Worm (Caenorhabditis elegans) whole organism, L1 larva: ENCODE data around the gene C08E3.15.
A peak's percentile ranks its signal among the peaks of the same experiment; 100 is the strongest.
"Not testable (repeated sequence)": the region's sequence is repeated elsewhere in the genome, so short reads cannot be mapped to it uniquely, and the experiment has no call there.

Source experiments
- Y116A8C.19 ChIP-seq: sonication (generic microtip); optimal IDR thresholded peaks from 2 replicates; lab custom pipeline; 2016; ENCODE audit warnings: missing compliant biosample characterization, missing genetic modification characterization, borderline replicate concordance
- aly-2 ChIP-seq: fragments of 150-350 bp; optimal IDR thresholded peaks from 2 replicates; lab custom pipeline; 2014; ENCODE audit warnings: missing biosample characterization, missing genetic modification characterization
- ama-1 ChIP-seq: fragments of 150-350 bp; optimal IDR thresholded peaks from 2 replicates; lab custom pipeline; 2014
- ceh-88 ChIP-seq: fragments of 200-800 bp; sonication (Bioruptor generic); IDR thresholded peaks from 2 replicates; pipeline ENCODE4 v1.3.6; 2022; ENCODE audit warnings: missing genetic modification characterization, missing compliant biosample characterization
- ceh-90 ChIP-seq: sonication (generic microtip); optimal IDR thresholded peaks from 2 replicates; lab custom pipeline; 2016; ENCODE audit warnings: missing genetic modification characterization, missing compliant biosample characterization
- dpl-1 ChIP-seq, 3 experiments: fragments of 150-350 bp in 2 of 3; sonication (generic microtip) in 1 of 3; optimal IDR thresholded peaks; 2 replicates each; lab custom pipeline; 2014 to 2017; ENCODE audit warnings: missing biosample characterization in 3 of 3, missing genetic modification characterization in 3 of 3, missing genetic modification reagents in 3 of 3
- efl-1 ChIP-seq, 4 experiments: fragments of 150-350 bp; optimal IDR thresholded peaks in 3 of 4; peaks in 1 of 4; 1 replicate in 1 of 4; 2 replicates in 3 of 4; lab custom pipeline; 2014; ENCODE audit warnings: missing biosample characterization in 2 of 4, missing genetic modification characterization in 2 of 4, missing genetic modification reagents in 2 of 4
- efl-3 ChIP-seq: fragments of 200-800 bp; sonication (Bioruptor generic); optimal IDR thresholded peaks from 2 replicates; lab custom pipeline; 2018; ENCODE audit warnings: mild to moderate bottlenecking, missing genetic modification characterization, missing compliant biosample characterization
- egl-13 ChIP-seq: sonication (generic microtip); optimal IDR thresholded peaks from 2 replicates; lab custom pipeline; 2016; ENCODE audit warnings: missing genotype, missing genetic modification reagents, missing genetic modification characterization, missing compliant biosample characterization
- egl-27 ChIP-seq, 2 experiments: fragments of 150-350 bp in 1 of 2; sonication (generic microtip); optimal IDR thresholded peaks; 3 replicates each; lab custom pipeline; 2017 to 2018; ENCODE audit warnings: missing biosample characterization in 2 of 2, missing genetic modification characterization in 2 of 2, missing genetic modification reagents in 2 of 2
- elt-2 ChIP-seq: sonication (generic microtip); optimal IDR thresholded peaks from 2 replicates; lab custom pipeline; 2016; ENCODE audit warnings: missing genetic modification characterization, mild to moderate bottlenecking, inconsistent platforms, missing compliant biosample characterization, missing genetic modification reagents
- elt-3 ChIP-seq, 6 experiments: fragments of 150-350 bp in 1 of 6; sonication (generic microtip); optimal IDR thresholded peaks; 2 replicates each; lab custom pipeline; 2017 to 2018; ENCODE audit warnings: missing biosample characterization in 6 of 6, missing genetic modification characterization in 6 of 6, inconsistent platforms in 1 of 6
- fkh-10 ChIP-seq: sonication (generic microtip); optimal IDR thresholded peaks from 2 replicates; lab custom pipeline; 2017; ENCODE audit warnings: missing biosample characterization, missing genetic modification reagents, missing genetic modification characterization
- fkh-4 ChIP-seq: sonication (generic microtip); optimal IDR thresholded peaks from 2 replicates; lab custom pipeline; 2016; ENCODE audit warnings: missing compliant biosample characterization, missing genetic modification characterization, borderline replicate concordance
- fkh-8 ChIP-seq: sonication (generic microtip); optimal IDR thresholded peaks from 2 replicates; lab custom pipeline; 2016; ENCODE audit warnings: mild to moderate bottlenecking, missing genetic modification characterization, missing compliant biosample characterization
- fos-1 ChIP-seq: fragments of 150-350 bp; optimal IDR thresholded peaks from 2 replicates; lab custom pipeline; 2014; ENCODE audit warnings: missing biosample characterization, missing genetic modification characterization
- grh-1 ChIP-seq: fragments of 200-800 bp; sonication (Bioruptor generic); IDR thresholded peaks from 2 replicates; pipeline ENCODE4 v1.3.6; 2022; ENCODE audit warnings: missing genetic modification reagents, missing genetic modification characterization, missing compliant biosample characterization
- irx-1 ChIP-seq: sonication (generic microtip); optimal IDR thresholded peaks from 2 replicates; lab custom pipeline; 2016; ENCODE audit warnings: missing genetic modification characterization, missing compliant biosample characterization
- jun-1 ChIP-seq: fragments of 150-350 bp; optimal IDR thresholded peaks from 2 replicates; lab custom pipeline; 2014; ENCODE audit warnings: missing biosample characterization, missing genetic modification reagents, missing genetic modification characterization
- lin-14 ChIP-seq: fragments of 200-800 bp; sonication (Bioruptor generic); optimal IDR thresholded peaks from 2 replicates; lab custom pipeline; 2018; ENCODE audit warnings: mild to moderate bottlenecking, missing genetic modification characterization, moderate library complexity, missing compliant biosample characterization
- lin-15B ChIP-seq: fragments of 150-350 bp; sonication (generic microtip); optimal IDR thresholded peaks from 3 replicates; lab custom pipeline; 2014; ENCODE audit warnings: missing biosample characterization, missing genetic modification characterization
- lin-35 ChIP-seq, 2 experiments: fragments of 150-350 bp; optimal IDR thresholded peaks; 2 replicates each; lab custom pipeline; 2014; ENCODE audit warnings: missing biosample characterization in 2 of 2, missing genetic modification characterization in 2 of 2, missing genetic modification reagents in 2 of 2
- mef-2 ChIP-seq: fragments of 150-350 bp; optimal IDR thresholded peaks from 2 replicates; lab custom pipeline; 2014; ENCODE audit warnings: missing biosample characterization, missing genetic modification characterization
- nhr-71 ChIP-seq: sonication (generic microtip); optimal IDR thresholded peaks from 2 replicates; lab custom pipeline; 2016; ENCODE audit warnings: mild to moderate bottlenecking, missing genetic modification characterization, moderate library complexity, missing compliant biosample characterization
- nhr-77 ChIP-seq: fragments of 150-350 bp; optimal IDR thresholded peaks from 2 replicates; lab custom pipeline; 2014; ENCODE audit warnings: missing biosample characterization, missing genetic modification characterization
- nhr-85 ChIP-seq: sonication (generic microtip); peaks from one replicate; lab custom pipeline; 2016; ENCODE audit warnings: missing genetic modification characterization, inconsistent platforms, missing compliant biosample characterization
- pag-3 ChIP-seq: sonication (generic microtip); optimal IDR thresholded peaks from 2 replicates; lab custom pipeline; 2017; ENCODE audit warnings: missing genetic modification characterization, mild to moderate bottlenecking, missing compliant biosample characterization, antibody characterized with exemption, borderline replicate concordance; ENCODE audit not compliant: insufficient read depth
- skn-1 ChIP-seq: fragments of 150-350 bp; optimal IDR thresholded peaks from 2 replicates; lab custom pipeline; 2014; ENCODE audit warnings: missing biosample characterization, missing genetic modification characterization
- snpc-4 ChIP-seq: fragments of 150-350 bp; optimal IDR thresholded peaks from 2 replicates; lab custom pipeline; 2014; ENCODE audit warnings: missing biosample characterization, missing genetic modification characterization
- unc-62 ChIP-seq: fragments of 150-350 bp; optimal IDR thresholded peaks from 2 replicates; lab custom pipeline; 2014; ENCODE audit warnings: missing biosample characterization, missing genetic modification reagents, missing genetic modification characterization
- unc-98 ChIP-seq: fragments of 200-800 bp; sonication (Bioruptor generic); IDR thresholded peaks from 2 replicates; pipeline ENCODE4 v1.3.6; 2022; ENCODE audit warnings: missing genetic modification characterization, missing compliant biosample characterization
- xbp-1 ChIP-seq: sonication (generic microtip); optimal IDR thresholded peaks from 2 replicates; lab custom pipeline; 2016; ENCODE audit warnings: missing genetic modification characterization, missing compliant biosample characterization
- zag-1 ChIP-seq: fragments of 150-350 bp; optimal IDR thresholded peaks from 2 replicates; lab custom pipeline; 2014; ENCODE audit warnings: missing biosample characterization, missing genetic modification characterization

The C08E3.15 gene

DNA sequence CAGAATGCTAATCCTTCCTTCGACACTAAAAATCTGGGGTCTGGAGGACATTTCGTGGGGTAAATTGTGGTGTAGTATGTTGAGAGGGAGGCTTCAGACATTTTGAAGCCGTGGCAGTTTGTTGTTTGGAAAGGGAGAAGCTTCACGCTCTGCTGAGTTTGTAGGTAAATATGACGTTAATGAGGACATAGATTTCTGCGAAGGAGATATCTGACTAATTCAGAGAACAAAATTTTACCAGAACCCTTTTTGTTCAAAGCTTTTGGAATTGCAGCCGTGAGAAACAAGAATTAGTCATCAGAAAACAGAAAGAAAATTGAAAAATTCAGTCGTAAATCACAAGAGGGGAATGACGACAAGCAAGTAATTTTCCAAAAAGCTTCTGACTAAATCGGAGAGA, 12.8 kb upstream of the C08E3.15 start, which contains the start of gene srh-72:
srh-72 (minus strand) TSS at position 101 of the 400 bp plus-strand sequence.
- TF ChIP-seq fkh-8 (tag; lab: Kevin White, UChicago): peak; percentile 62
- TF ChIP-seq ama-1 (lab: Kevin White, UChicago): no peak
- TF ChIP-seq unc-62: no peak
- TF ChIP-seq, all 84 proteins: peak for 1

ce11 chrII:1636392-1636791, 8.7 kb upstream of the C08E3.15 start, which contains the start of gene srg-20:
Gene srg-20 (plus strand): TSS chrII:1636692.
- not testable (repeated sequence) for TF ChIP-seq pag-3; snpc-4 (tag; lab: Kevin White, UChicago); fkh-10

ce11 chrII:1635969-1636368, 8.3 kb upstream of the C08E3.15 start:
- TF ChIP-seq aly-2: no peak
- peak; percentile 15 for TF ChIP-seq jun-1 (tag; lab: Kevin White, UChicago)
- peak; percentile 90 for TF ChIP-seq elt-2 (tag; lab: Kevin White, UChicago)

ce11 chrII:1633490-1633889, 5.8 kb upstream of the C08E3.15 start, which contains the start of gene C08E3.1:
Gene C08E3.1 (plus strand): TSS chrII:1633790.
- not testable (repeated sequence) for TF ChIP-seq irx-1 (tag; lab: Kevin White, UChicago); elt-3 (tag; optimal IDR thresholded peaks at IDR 0.05; lab: Kevin White, UChicago); nhr-77 (tag; lab: Kevin White, UChicago)

ce11 chrII:1632216-1632615, 4.5 kb upstream of the C08E3.15 start, which contains the start of gene C08E3.13:
Gene C08E3.13 (minus strand): TSS chrII:1632316.
- not testable (repeated sequence) for TF ChIP-seq efl-3; fos-1 (tag; lab: Kevin White, UChicago); lin-15B (tag; lab: Kevin White, UChicago)
- TF ChIP-seq, all 84 proteins: peak for 0; not testable (repeated sequence) for 84

DNA sequence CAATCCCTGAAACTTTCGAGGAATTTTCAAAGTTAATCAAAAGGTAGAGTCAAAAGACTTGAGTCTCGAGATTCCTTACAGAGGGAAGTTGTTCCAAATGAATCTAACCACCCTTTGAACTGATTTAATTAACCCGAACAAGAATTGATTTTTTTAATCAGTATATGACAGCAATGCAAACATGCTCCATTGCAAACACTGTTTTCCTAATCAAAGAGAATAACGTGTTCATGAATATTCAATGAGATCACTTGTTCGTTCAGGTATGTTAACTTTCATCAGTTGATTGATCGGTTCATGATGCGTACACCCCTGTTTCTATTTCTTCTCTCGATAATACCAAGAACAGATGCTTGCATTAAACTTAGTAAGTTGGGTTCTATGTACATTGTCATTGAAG, 2.0 kb downstream of the C08E3.15 start, which contains the start of gene C08E3.14:
C08E3.14 (plus strand) TSS at position 301 of the 400 bp plus-strand sequence.
- TF ChIP-seq efl-1 (optimal IDR thresholded peaks at IDR 0.05; lab: Kevin White, UChicago) (no peak), efl-1 (GFP tag; optimal IDR thresholded peaks at IDR 0.05 in 1 of 2; lab: Kevin White, UChicago) (peak in 1 of 2 experiments; percentile 84), irx-1 (tag; lab: Kevin White, UChicago) (no peak)

DNA sequence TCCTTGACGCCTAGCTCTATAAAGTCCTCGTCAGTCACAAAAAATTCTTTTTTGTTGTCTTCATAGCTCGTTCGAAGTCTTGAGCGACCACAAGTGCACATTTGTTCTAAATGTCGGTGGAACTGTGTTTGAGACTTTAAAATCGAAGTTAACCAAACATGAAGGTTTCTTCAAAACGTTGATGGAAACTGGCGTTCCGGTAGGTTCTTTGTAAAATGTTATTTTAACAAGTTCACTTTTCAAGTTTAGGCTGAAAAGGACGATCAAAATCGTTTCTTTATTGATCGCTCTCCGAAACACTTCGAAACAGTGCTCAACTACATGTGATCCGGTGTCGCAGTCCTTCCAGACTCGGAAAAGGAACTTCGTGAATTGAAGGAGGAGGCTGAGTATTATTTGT, 3.1 kb downstream of the C08E3.15 start, which contains the start of gene fbxa-160:
fbxa-160 (minus strand) TSS at position 101 of the 400 bp plus-strand sequence.
- TF ChIP-seq unc-98 (GFP tag; lab: Robert Waterston, UW): no peak
- no peak for TF ChIP-seq zag-1 (tag; lab: Kevin White, UChicago)
- no peak for TF ChIP-seq aly-2
- no peak for TF ChIP-seq efl-3
- no peak for TF ChIP-seq egl-27 (tag; optimal IDR thresholded peaks at IDR 0.05; lab: Kevin White, UChicago)
- no peak for TF ChIP-seq Y116A8C.19 (tag; lab: Kevin White, UChicago)
- no peak for TF ChIP-seq grh-1
- TF ChIP-seq xbp-1 (tag; lab: Kevin White, UChicago): no peak
- TF ChIP-seq nhr-85 (tag; lab: Kevin White, UChicago): no peak
- no peak for TF ChIP-seq lin-14

DNA sequence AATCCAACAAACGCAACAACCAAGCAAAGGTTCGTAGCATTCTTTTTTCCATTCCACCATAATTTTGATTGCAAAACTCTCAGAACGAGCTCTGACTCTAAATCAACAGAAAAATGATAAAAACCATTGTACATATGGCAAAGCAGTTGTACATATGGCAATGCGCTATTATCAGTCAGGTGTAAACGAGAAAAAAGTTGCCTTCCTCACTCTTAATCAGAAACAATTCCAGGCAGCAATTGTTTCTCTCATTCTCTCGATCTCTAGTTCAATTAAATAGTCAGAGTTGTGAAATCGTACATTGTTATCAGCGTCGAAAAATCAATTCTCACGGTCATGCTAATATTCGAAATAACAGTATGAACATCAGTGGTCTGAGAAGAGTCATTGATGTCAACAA, 5.9 kb downstream of the C08E3.15 start:
- TF ChIP-seq mef-2 (tag; lab: Kevin White, UChicago): no peak
- TF ChIP-seq Y116A8C.19 (tag; lab: Kevin White, UChicago): no peak
- peak in 1 of 2 experiments; percentile 32 for TF ChIP-seq lin-35 (GFP tag; optimal IDR thresholded peaks at IDR 0.05; lab: Kevin White, UChicago)
- no peak for TF ChIP-seq skn-1 (tag; lab: Kevin White, UChicago)
- TF ChIP-seq jun-1 (tag; lab: Kevin White, UChicago): peak; percentile 44
- TF ChIP-seq egl-27 (tag; optimal IDR thresholded peaks at IDR 0.05; lab: Kevin White, UChicago): no peak
- no peak for TF ChIP-seq ceh-88 (GFP tag; lab: Robert Waterston, UW)
- TF ChIP-seq egl-13 (tag; lab: Kevin White, UChicago): no peak
- no peak for TF ChIP-seq ceh-90 (tag; lab: Kevin White, UChicago)
- TF ChIP-seq dpl-1 (GFP tag; optimal IDR thresholded peaks at IDR 0.05; lab: Kevin White, UChicago): no peak
- no peak for TF ChIP-seq nhr-71 (tag; lab: Kevin White, UChicago)
- peak; percentile 90 for TF ChIP-seq elt-2 (tag; lab: Kevin White, UChicago)
- no peak for TF ChIP-seq fkh-4
